Fruit fly (Drosophila melanogaster): Measurements from ENCODE around the gene CG43120.

dm6 chr3L:14397020-14397602 lies 15.4 kb downstream of the CG43120 start:
- TF ChIP-seq CG9705 (GFP tag; optimal IDR thresholded peaks at IDR 0.05), result no peak
- TF ChIP-seq pan (optimal IDR thresholded peaks at IDR 0.05), result no peak
- TF ChIP-seq dmrt93B (GFP tag; optimal IDR thresholded peaks at IDR 0.05), result no peak
- TF ChIP-seq Mio (GFP tag; optimal IDR thresholded peaks at IDR 0.05), result no peak
- no peak for TF ChIP-seq usp (GFP tag; optimal IDR thresholded peaks at IDR 0.05)
- TF ChIP-seq HLH106 (tag; optimal IDR thresholded peaks at IDR 0.05), result no peak
- no peak for TF ChIP-seq jim (GFP tag; optimal IDR thresholded peaks at IDR 0.05)
- no peak for TF ChIP-seq fru (GFP tag; optimal IDR thresholded peaks at IDR 0.05)
- TF ChIP-seq Myc (optimal IDR thresholded peaks at IDR 0.05), result no peak
- no peak for TF ChIP-seq OdsH (GFP tag; optimal IDR thresholded peaks at IDR 0.05)
- no peak for TF ChIP-seq Abd-B (GFP tag; optimal IDR thresholded peaks at IDR 0.05)
- no peak for TF ChIP-seq psq (GFP tag; optimal IDR thresholded peaks at IDR 0.05)
